Worm (Caenorhabditis elegans): ENCODE data around the gene latd-1.

Gene latd-1

ce11 chrX:7921130-7921529 is 23.5 kb upstream of the latd-1 start:
- TF ChIP-seq elt-3 (tag; optimal IDR thresholded peaks at IDR 0.05) (no peak), lsy-2 (tag; optimal IDR thresholded peaks at IDR 0.05) (no peak), unc-120 (tag; optimal IDR thresholded peaks at IDR 0.05; ENCODE audit: poor library complexity, severe bottlenecking) (no peak)

- TF ChIP-seq mep-1 (tag; optimal IDR thresholded peaks at IDR 0.05): no peak
- TF ChIP-seq unc-39 (tag; optimal IDR thresholded peaks at IDR 0.05): no peak
- TF ChIP-seq unc-120 (tag; optimal IDR thresholded peaks at IDR 0.05; ENCODE audit: poor library complexity, severe bottlenecking): no peak
- TF ChIP-seq snpc-4 (tag; optimal IDR thresholded peaks at IDR 0.05): no peak
- no peak for TF ChIP-seq ceh-43 (GFP tag; optimal IDR thresholded peaks at IDR 0.05)
- no peak for TF ChIP-seq nhr-237 (tag; optimal IDR thresholded peaks at IDR 0.05)
- TF ChIP-seq nhr-12 (tag; optimal IDR thresholded peaks at IDR 0.05): no peak
- no peak for TF ChIP-seq sem-2 (GFP tag; optimal IDR thresholded peaks at IDR 0.05)
- no peak for TF ChIP-seq hlh-1 (tag; optimal IDR thresholded peaks at IDR 0.05)
- no peak for TF ChIP-seq nhr-28 (tag; optimal IDR thresholded peaks at IDR 0.05)
- no peak for TF ChIP-seq ceh-83 (GFP tag; optimal IDR thresholded peaks at IDR 0.05)
- no peak for TF ChIP-seq ceh-39 (tag; optimal IDR thresholded peaks at IDR 0.05)
- TF ChIP-seq flh-1 (GFP tag; optimal IDR thresholded peaks at IDR 0.05): no peak
These were observed 18.5 kb upstream of the latd-1 start for ce11 chrX:7916076-7916475.

ce11 chrX:7915616-7916015 is 18.0 kb upstream of the latd-1 start:
- TF ChIP-seq M03D4.4 (tag; optimal IDR thresholded peaks at IDR 0.05) (no peak), unc-62 (GFP tag; optimal IDR thresholded peaks at IDR 0.05) (no peak), mab-5 (tag; optimal IDR thresholded peaks at IDR 0.05) (no peak), ceh-43 (GFP tag; optimal IDR thresholded peaks at IDR 0.05) (no peak), cnd-1 (tag; optimal IDR thresholded peaks at IDR 0.05) (no peak), unc-39 (tag; optimal IDR thresholded peaks at IDR 0.05) (no peak), lin-32 (GFP tag; optimal IDR thresholded peaks at IDR 0.05) (no peak), elt-1 (tag; optimal IDR thresholded peaks at IDR 0.05; ENCODE audit: borderline replicate concordance, insufficient read depth) (no peak), nhr-237 (tag; optimal IDR thresholded peaks at IDR 0.05) (no peak), nhr-2 (tag; optimal IDR thresholded peaks at IDR 0.05) (peak; percentile 93), hlh-1 (tag; optimal IDR thresholded peaks at IDR 0.05) (no peak), zip-8 (tag; optimal IDR thresholded peaks at IDR 0.05) (peak; percentile 58), nhr-76 (tag; optimal IDR thresholded peaks at IDR 0.05) (no peak), mls-2 (tag; optimal IDR thresholded peaks at IDR 0.05) (no peak), lsy-2 (tag; optimal IDR thresholded peaks at IDR 0.05) (no peak), blmp-1 (tag; optimal IDR thresholded peaks at IDR 0.05) (no peak), flh-1 (GFP tag; optimal IDR thresholded peaks at IDR 0.05) (no peak)

- TF ChIP-seq blmp-1 (tag; optimal IDR thresholded peaks at IDR 0.05) (no peak), snpc-4 (tag; optimal IDR thresholded peaks at IDR 0.05) (no peak), elt-3 (tag; optimal IDR thresholded peaks at IDR 0.05) (no peak), mls-2 (tag; optimal IDR thresholded peaks at IDR 0.05) (no peak), nhr-76 (tag; optimal IDR thresholded peaks at IDR 0.05) (no peak), lsy-2 (tag; optimal IDR thresholded peaks at IDR 0.05) (no peak), cnd-1 (tag; optimal IDR thresholded peaks at IDR 0.05) (no peak), nhr-12 (tag; optimal IDR thresholded peaks at IDR 0.05) (no peak)
These were observed 16.2 kb upstream of the latd-1 start, which contains the start of gene C39D10.7 for ce11 chrX:7913830-7914229. C39D10.7 (minus strand) TSS chrX:7913930.

- TF ChIP-seq hlh-1 (tag; optimal IDR thresholded peaks at IDR 0.05) (no peak), mab-5 (tag; optimal IDR thresholded peaks at IDR 0.05) (no peak)
These were observed 8.9 kb upstream of the latd-1 start, which contains the start of gene C39D10.1 for ce11 chrX:7906430-7907014. C39D10.1 (plus strand) TSS chrX:7906964.

- no peak for TF ChIP-seq ham-2 (GFP tag; optimal IDR thresholded peaks at IDR 0.05)
- TF ChIP-seq elt-3 (tag; optimal IDR thresholded peaks at IDR 0.05): no peak
- no peak for TF ChIP-seq unc-62 (GFP tag; optimal IDR thresholded peaks at IDR 0.05)
- TF ChIP-seq lin-13 (tag; optimal IDR thresholded peaks at IDR 0.05): no peak
- no peak for TF ChIP-seq nhr-2 (tag; optimal IDR thresholded peaks at IDR 0.05)
- no peak for TF ChIP-seq hlh-1 (tag; optimal IDR thresholded peaks at IDR 0.05)
- TF ChIP-seq sptf-1 (tag; optimal IDR thresholded peaks at IDR 0.05): no peak
- TF ChIP-seq flh-1 (GFP tag; optimal IDR thresholded peaks at IDR 0.05): no peak
- no peak for TF ChIP-seq sem-2 (GFP tag; optimal IDR thresholded peaks at IDR 0.05)
- TF ChIP-seq elt-1 (tag; optimal IDR thresholded peaks at IDR 0.05; ENCODE audit: borderline replicate concordance, insufficient read depth): no peak
- no peak for TF ChIP-seq nhr-28 (tag; optimal IDR thresholded peaks at IDR 0.05)
- TF ChIP-seq nhr-237 (tag; optimal IDR thresholded peaks at IDR 0.05): no peak
These were observed 5.4 kb upstream of the latd-1 start, which contains the start of gene C39D10.11 for ce11 chrX:7902976-7903375. C39D10.11 (plus strand) TSS chrX:7903276.
